Fruit fly (Drosophila melanogaster) whole organism, embryonic: Measurements from ENCODE around the gene natalisin.
A peak's percentile ranks its signal among the peaks of the same experiment; 100 is the strongest.

ENCODE experiments used
- CG11560 ChIP-seq: fragments of 200-800 bp; sonication (Bioruptor generic); IDR thresholded peaks from 3 replicates; pipeline ENCODE4 v1.3.6; 2022; ENCODE audit warnings: missing biosample characterization, missing genetic modification characterization
- CG11695 ChIP-seq: fragments of 200-800 bp; sonication (Bioruptor generic); IDR thresholded peaks from 3 replicates; pipeline ENCODE4 v1.3.6; 2022; ENCODE audit warnings: missing biosample characterization, missing genetic modification characterization
- CG16815 ChIP-seq: fragments of 200-800 bp; sonication (Bioruptor generic); optimal IDR thresholded peaks from 3 replicates; lab custom pipeline; 2017; ENCODE audit warnings: missing biosample characterization, mild to moderate bottlenecking, missing genetic modification characterization
- CG17829 ChIP-seq: fragments of 200-800 bp; optimal IDR thresholded peaks from 2 replicates; lab custom pipeline; 2019; ENCODE audit warnings: missing biosample characterization, mild to moderate bottlenecking, missing genetic modification characterization, moderate library complexity
- CG18599 ChIP-seq: fragments of 200-800 bp; sonication (Bioruptor generic); optimal IDR thresholded peaks from 3 replicates; lab custom pipeline; 2017; ENCODE audit warnings: missing biosample characterization, missing genetic modification characterization, mild to moderate bottlenecking, moderate library complexity, missing genetic modification reagents
- CG2120 ChIP-seq: fragments of 200-800 bp; sonication (Bioruptor generic); optimal IDR thresholded peaks from 3 replicates; lab custom pipeline; 2016; ENCODE audit warnings: missing biosample characterization, missing genetic modification characterization
- CG2678 ChIP-seq: fragments of 200-800 bp; sonication (Bioruptor generic); optimal IDR thresholded peaks from 3 replicates; lab custom pipeline; 2019; ENCODE audit warnings: missing biosample characterization, mild to moderate bottlenecking, missing genetic modification characterization, moderate library complexity
- CG32767 ChIP-seq: fragments of 200-800 bp; sonication (Bioruptor generic); IDR thresholded peaks from 2 replicates; pipeline ENCODE4 v1.3.6; 2022; ENCODE audit warnings: missing biosample characterization, missing genetic modification characterization
- CG3281 ChIP-seq: fragments of 200-800 bp; sonication (Bioruptor generic); optimal IDR thresholded peaks from 3 replicates; lab custom pipeline; 2017; ENCODE audit warnings: missing biosample characterization, mild to moderate bottlenecking, missing genetic modification characterization
- CG3726 ChIP-seq: fragments of 200-800 bp; sonication (Bioruptor generic); IDR thresholded peaks from 3 replicates; pipeline ENCODE4, ENCODE4 v1.3.6; 2022; ENCODE audit warnings: missing biosample characterization, missing genetic modification characterization
- CG4617 ChIP-seq: fragments of 200-800 bp; sonication (Bioruptor generic); optimal IDR thresholded peaks from 3 replicates; lab custom pipeline; 2016; ENCODE audit warnings: missing biosample characterization, missing genetic modification characterization, borderline replicate concordance
- CG6272 ChIP-seq: fragments of 200-800 bp; sonication (Bioruptor generic); IDR thresholded peaks from 2 replicates; pipeline ENCODE4 v1.3.6; 2022; ENCODE audit warnings: missing biosample characterization, missing genetic modification characterization
- CG7839 ChIP-seq: fragments of 200-800 bp; sonication (Bioruptor generic); optimal IDR thresholded peaks from 3 replicates; lab custom pipeline; 2018; ENCODE audit warnings: missing biosample characterization, mild to moderate bottlenecking, missing genetic modification characterization, moderate library complexity
- CG8359 ChIP-seq: fragments of 200-800 bp; sonication (Bioruptor generic); optimal IDR thresholded peaks from 2 replicates; lab custom pipeline; 2017; ENCODE audit warnings: missing biosample characterization, mild to moderate bottlenecking, missing genetic modification characterization, borderline replicate concordance
- CoRest ChIP-seq: fragments of 200-800 bp; sonication (Bioruptor generic); optimal IDR thresholded peaks from 3 replicates; lab custom pipeline; 2018; ENCODE audit warnings: missing biosample characterization, mild to moderate bottlenecking, missing genetic modification characterization, moderate library complexity
- D19A ChIP-seq: fragments of 200-800 bp; optimal IDR thresholded peaks from 3 replicates; lab custom pipeline; 2019; ENCODE audit warnings: missing biosample characterization, mild to moderate bottlenecking, missing genetic modification characterization, moderate library complexity
- Dfd ChIP-seq, 2 experiments: fragments of >200 bp; optimal IDR thresholded peaks; 2 replicates each; lab custom pipeline; 2017; ENCODE audit warnings: missing biosample characterization in 2 of 2, missing genetic modification characterization in 2 of 2
- Doc3 ChIP-seq: fragments of 200-800 bp; sonication (Bioruptor generic); IDR thresholded peaks from 3 replicates; pipeline ENCODE4 v1.3.6; 2022; ENCODE audit warnings: missing biosample characterization, missing genetic modification characterization; ENCODE audit not compliant: partially characterized antibody
- H15 ChIP-seq: fragments of 200-800 bp; sonication (Bioruptor generic); IDR thresholded peaks from 3 replicates; pipeline ENCODE4 v1.3.6; 2022; ENCODE audit warnings: missing biosample characterization, missing genetic modification characterization
- Med ChIP-seq: fragments of 200-800 bp; sonication (Bioruptor generic); peaks from one replicate; lab custom pipeline; 2016; ENCODE audit warnings: missing biosample characterization, missing genetic modification characterization, mild to moderate bottlenecking, inconsistent platforms, moderate library complexity
- Nf-YA ChIP-seq: fragments of 200-800 bp; sonication (Bioruptor generic); IDR thresholded peaks from 2 replicates; pipeline ENCODE4 v1.3.6; 2022; ENCODE audit warnings: missing biosample characterization, missing genetic modification characterization
- Oli ChIP-seq: fragments of 200-800 bp; sonication (Bioruptor generic); optimal IDR thresholded peaks from 2 replicates; lab custom pipeline; 2018; ENCODE audit warnings: missing biosample characterization, mild to moderate bottlenecking, missing genetic modification characterization, moderate library complexity
- Rfx ChIP-seq: fragments of 200-800 bp; sonication (Bioruptor generic); IDR thresholded peaks from 2 replicates; pipeline ENCODE4 v1.3.6; 2022; ENCODE audit warnings: missing biosample characterization, missing genetic modification characterization
- TFAM ChIP-seq: fragments of 200-800 bp; sonication (Bioruptor generic); optimal IDR thresholded peaks from 2 replicates; lab custom pipeline; 2017; ENCODE audit warnings: missing biosample characterization, missing genetic modification characterization, inconsistent platforms
- ab ChIP-seq: fragments of 200-800 bp; sonication (Bioruptor generic); optimal IDR thresholded peaks from 2 replicates; lab custom pipeline; 2016; ENCODE audit warnings: missing biosample characterization, missing genetic modification characterization
- bab2 ChIP-seq: fragments of 200-800 bp; sonication (Bioruptor generic); optimal IDR thresholded peaks from 2 replicates; lab custom pipeline; 2016; ENCODE audit warnings: missing biosample characterization, missing genetic modification characterization
- bbx ChIP-seq: fragments of 200-800 bp; sonication (Bioruptor generic); IDR thresholded peaks from 2 replicates; pipeline ENCODE4 v1.3.6; 2022; ENCODE audit warnings: missing biosample characterization, missing genetic modification characterization; ENCODE audit not compliant: partially characterized antibody
- bcd ChIP-seq: fragments of 200-800 bp; sonication (Bioruptor generic); optimal IDR thresholded peaks from 2 replicates; lab custom pipeline; 2017; ENCODE audit warnings: missing biosample characterization, mild to moderate bottlenecking, missing genetic modification characterization
- cad ChIP-seq: fragments of >200 bp; optimal IDR thresholded peaks from 2 replicates; lab custom pipeline; 2017; ENCODE audit warnings: missing biosample characterization, missing genetic modification characterization
- ci ChIP-seq: fragments of 200-800 bp; sonication (Bioruptor generic); IDR thresholded peaks from 3 replicates; pipeline ENCODE4 v1.3.6; 2022; ENCODE audit warnings: missing biosample characterization, missing genetic modification characterization
- cwo ChIP-seq: fragments of 200-800 bp; sonication (Bioruptor generic); optimal IDR thresholded peaks from 3 replicates; lab custom pipeline; 2017; ENCODE audit warnings: missing biosample characterization, missing genetic modification characterization, mild to moderate bottlenecking, moderate library complexity, missing genetic modification reagents
- dan ChIP-seq: fragments of 200-800 bp; sonication (Bioruptor generic); IDR thresholded peaks from 2 replicates; pipeline ENCODE4 v1.3.6; 2022; ENCODE audit warnings: missing biosample characterization, missing genetic modification characterization
- ems ChIP-seq: fragments of 200-800 bp; sonication (Bioruptor generic); optimal IDR thresholded peaks from 3 replicates; lab custom pipeline; 2016; ENCODE audit warnings: missing biosample characterization, missing genetic modification characterization
- fru ChIP-seq: fragments of >200 bp; optimal IDR thresholded peaks from 2 replicates; lab custom pipeline; 2017
- gcm ChIP-seq: fragments of 200-800 bp; sonication (Bioruptor generic); optimal IDR thresholded peaks from 2 replicates; lab custom pipeline; 2019; ENCODE audit warnings: missing biosample characterization, mild to moderate bottlenecking, missing genetic modification characterization, moderate library complexity
- gem ChIP-seq: fragments of 200-800 bp; sonication (Bioruptor generic); optimal IDR thresholded peaks from 2 replicates; lab custom pipeline; 2019; ENCODE audit warnings: missing biosample characterization, mild to moderate bottlenecking, missing genetic modification characterization, moderate library complexity
- hb ChIP-seq: fragments of 200-800 bp; sonication (Bioruptor generic); IDR thresholded peaks from 3 replicates; pipeline ENCODE4 v1.3.6; 2022; ENCODE audit warnings: missing biosample characterization, missing genetic modification characterization; ENCODE audit not compliant: partially characterized antibody
- hbn ChIP-seq: fragments of 200-800 bp; sonication (Bioruptor generic); IDR thresholded peaks from 2 replicates; pipeline ENCODE4 v1.3.6; 2022; ENCODE audit warnings: missing biosample characterization, missing genetic modification characterization; ENCODE audit not compliant: partially characterized antibody
- ken ChIP-seq: fragments of 200-800 bp; sonication (Bioruptor generic); IDR thresholded peaks from 3 replicates; pipeline ENCODE4 v1.3.6; 2022; ENCODE audit warnings: missing biosample characterization, missing genetic modification characterization
- lov ChIP-seq, 2 experiments: fragments of 200-800 bp in 1 of 2; fragments of >200 bp in 1 of 2; sonication (Bioruptor generic) in 1 of 2; IDR thresholded peaks in 1 of 2; optimal IDR thresholded peaks in 1 of 2; 2 replicates in 1 of 2; 3 replicates in 1 of 2; pipeline versions ENCODE4 v1.3.6 to Lab custom; 2017 to 2022; ENCODE audit warnings: missing biosample characterization in 1 of 2, missing genetic modification characterization in 1 of 2
- mam ChIP-seq: fragments of 200-800 bp; sonication (Bioruptor generic); optimal IDR thresholded peaks from 3 replicates; lab custom pipeline; 2016; ENCODE audit warnings: missing biosample characterization, missing genetic modification characterization
- scrt ChIP-seq: fragments of 200-800 bp; sonication (Bioruptor generic); optimal IDR thresholded peaks from 2 replicates; lab custom pipeline; 2018; ENCODE audit warnings: missing biosample characterization, mild to moderate bottlenecking, missing genetic modification characterization, moderate library complexity
- shn ChIP-seq: fragments of 200-800 bp; sonication (Bioruptor generic); optimal IDR thresholded peaks from 3 replicates; lab custom pipeline; 2016; ENCODE audit warnings: missing biosample characterization, missing genetic modification characterization
- tin ChIP-seq: fragments of 200-800 bp; sonication (Bioruptor generic); optimal IDR thresholded peaks from 3 replicates; lab custom pipeline; 2016; ENCODE audit warnings: missing biosample characterization, missing genetic modification characterization
- toy ChIP-seq: fragments of 200-800 bp; sonication (Bioruptor generic); IDR thresholded peaks from 2 replicates; pipeline ENCODE4 v1.3.6; 2022; ENCODE audit warnings: missing biosample characterization, missing genetic modification characterization
- twi ChIP-seq: fragments of 200-800 bp; optimal IDR thresholded peaks from 2 replicates; lab custom pipeline; 2019; ENCODE audit warnings: missing biosample characterization, mild to moderate bottlenecking, missing genetic modification characterization, moderate library complexity
- wek ChIP-seq: fragments of 200-800 bp; sonication (Bioruptor generic); optimal IDR thresholded peaks from 3 replicates; lab custom pipeline; 2018; ENCODE audit warnings: missing biosample characterization, mild to moderate bottlenecking, missing genetic modification characterization, moderate library complexity
- z ChIP-seq: fragments of 200-800 bp; sonication (Bioruptor generic); IDR thresholded peaks from 3 replicates; pipeline ENCODE4 v1.3.6; 2022; ENCODE audit warnings: missing biosample characterization, missing genetic modification characterization
- zen2 ChIP-seq: fragments of 200-800 bp; sonication (Bioruptor generic); IDR thresholded peaks from 3 replicates; pipeline ENCODE4 v1.3.6; 2022; ENCODE audit warnings: missing biosample characterization, missing genetic modification characterization; ENCODE audit not compliant: partially characterized antibody
- zf30C ChIP-seq: fragments of 200-800 bp; sonication (Bioruptor generic); optimal IDR thresholded peaks from 3 replicates; lab custom pipeline; 2018; ENCODE audit warnings: missing biosample characterization, mild to moderate bottlenecking, missing genetic modification characterization

The natalisin gene

dm6 chr3R:14466312-14466711 lies 47.9 kb downstream of the natalisin start:
- no peak for TF ChIP-seq toy
- TF ChIP-seq ems = no peak
- no peak for TF ChIP-seq CG4617 (GFP tag; lab: Kevin White, UChicago)
- TF ChIP-seq CG7839 (tag; lab: Kevin White, UChicago) = no peak
- TF ChIP-seq hb (GFP tag; lab: Robert Waterston, UW) = no peak
- TF ChIP-seq Oli = no peak
- no peak for TF ChIP-seq CoRest
- no peak for TF ChIP-seq z (GFP tag; lab: Robert Waterston, UW)
- no peak for TF ChIP-seq cwo
- no peak for TF ChIP-seq CG11560
- no peak for TF ChIP-seq cad (GFP tag; lab: Kevin White, UChicago)
- TF ChIP-seq fru (lab: Kevin White, UChicago) = no peak
- peak; percentile 23; the same call in 1 of the 2 replicates for TF ChIP-seq Nf-YA (GFP tag; lab: Robert Waterston, UW)
- no peak for TF ChIP-seq bcd (GFP tag; lab: Kevin White, UChicago)
- TF ChIP-seq gcm (GFP tag; lab: Kevin White, UChicago) = peak; percentile 66
- peak; percentile 45 for TF ChIP-seq Med (GFP tag; lab: Kevin White, UChicago)
- TF ChIP-seq Dfd (GFP tag; optimal IDR thresholded peaks at IDR 0.05; lab: Kevin White, UChicago) = no peak
- peak; percentile 78 for TF ChIP-seq twi
- TF ChIP-seq CG3726 (GFP tag; lab: Robert Waterston, UW) = no peak
- no peak for TF ChIP-seq CG16815
- no peak for TF ChIP-seq CG6272
- TF ChIP-seq hbn (GFP tag; lab: Robert Waterston, UW) = no peak
- TF ChIP-seq dan (GFP tag; lab: Robert Waterston, UW) = no peak
- TF ChIP-seq, all 482 proteins: peak for 4

dm6 chr3R:14467231-14467846 lies 48.9 kb downstream of the natalisin start:
- TF ChIP-seq shn (GFP tag; lab: Kevin White, UChicago) (no peak), CG8359 (GFP tag; lab: Kevin White, UChicago) (no peak), bab2 (no peak), CG18599 (GFP tag; lab: Kevin White, UChicago) (no peak), mam (GFP tag; lab: Kevin White, UChicago) (no peak), ab (GFP tag; lab: Kevin White, UChicago) (no peak), CG3281 (no peak), Med (GFP tag; lab: Kevin White, UChicago) (peak; percentile 46), CG11695 (GFP tag; lab: Robert Waterston, UW) (no peak), Rfx (GFP tag; lab: Robert Waterston, UW) (no peak), wek (GFP tag; lab: Kevin White, UChicago) (no peak), H15 (no peak), CG32767 (GFP tag; lab: Robert Waterston, UW) (0 out of 2 replicates have a peak, but pooled peaks have one; percentile 33), CG2120 (no peak), tin (no peak), gem (tag; lab: Kevin White, UChicago) (peak; percentile 8), CG17829 (tag; lab: Kevin White, UChicago) (peak; percentile 7), TFAM (GFP tag; lab: Kevin White, UChicago) (no peak), ci (GFP tag; lab: Robert Waterston, UW) (0 out of 3 replicates have a peak, but pooled peaks have one; percentile 14), zen2 (GFP tag; lab: Robert Waterston, UW) (no peak), zf30C (GFP tag; lab: Kevin White, UChicago) (peak; percentile 47), ken (GFP tag; lab: Robert Waterston, UW) (no peak), lov (optimal IDR thresholded peaks at IDR 0.05; lab: Kevin White, UChicago) (no peak), lov (GFP tag; IDR thresholded peaks at IDR 0.05; lab: Robert Waterston, UW) (no peak), bbx (GFP tag; lab: Robert Waterston, UW) (no peak), CG2678 (tag; lab: Kevin White, UChicago) (peak; percentile 5), scrt (GFP tag; lab: Kevin White, UChicago) (no peak), D19A (tag; lab: Kevin White, UChicago) (peak; percentile 88), Doc3 (GFP tag; lab: Robert Waterston, UW) (no peak)
